Worm (Caenorhabditis elegans) whole organism, L4/young adult: ENCODE measurements around the gene C23H3.9.

Experiments
- W03F9.2 ChIP-seq: fragments of 150-350 bp; optimal IDR thresholded peaks from 2 replicates; lab custom pipeline; 2014; ENCODE audit warnings: missing biosample characterization, missing genetic modification characterization
- dao-5 ChIP-seq: sonication (generic microtip); optimal IDR thresholded peaks from 2 replicates; lab custom pipeline; 2016; ENCODE audit warnings: missing genotype, missing genetic modification characterization, moderate library complexity, missing compliant biosample characterization
- him-1 ChIP-seq: sonication (generic microtip); optimal IDR thresholded peaks from 2 replicates; lab custom pipeline; 2016; ENCODE audit warnings: missing genotype, missing genetic modification reagents, missing genetic modification characterization, missing compliant biosample characterization

The C23H3.9 gene

DNA sequence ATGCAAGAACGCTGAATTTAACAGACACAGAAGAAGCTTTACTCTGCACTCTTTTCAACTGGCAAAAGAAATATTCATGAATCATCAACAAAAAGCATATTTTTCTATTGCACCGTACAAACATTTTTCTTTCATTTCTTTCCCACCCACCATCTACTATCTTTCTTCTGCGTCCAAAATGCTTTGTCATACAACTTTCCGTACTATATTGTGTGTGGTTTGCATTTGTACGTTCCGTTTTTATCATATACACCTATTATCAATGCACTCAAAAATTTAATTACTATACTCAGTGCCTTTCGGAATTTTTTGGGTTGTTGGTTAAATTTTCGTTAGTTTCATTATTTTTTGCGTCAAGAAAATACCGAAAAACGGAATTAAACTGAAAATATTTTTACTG is 11.4 kb downstream of the C23H3.9 start:
- no peak for TF ChIP-seq him-1
- no peak for TF ChIP-seq dao-5 (tag; lab: Kevin White, UChicago)
- TF ChIP-seq W03F9.2 (tag; lab: Kevin White, UChicago) = no peak

DNA sequence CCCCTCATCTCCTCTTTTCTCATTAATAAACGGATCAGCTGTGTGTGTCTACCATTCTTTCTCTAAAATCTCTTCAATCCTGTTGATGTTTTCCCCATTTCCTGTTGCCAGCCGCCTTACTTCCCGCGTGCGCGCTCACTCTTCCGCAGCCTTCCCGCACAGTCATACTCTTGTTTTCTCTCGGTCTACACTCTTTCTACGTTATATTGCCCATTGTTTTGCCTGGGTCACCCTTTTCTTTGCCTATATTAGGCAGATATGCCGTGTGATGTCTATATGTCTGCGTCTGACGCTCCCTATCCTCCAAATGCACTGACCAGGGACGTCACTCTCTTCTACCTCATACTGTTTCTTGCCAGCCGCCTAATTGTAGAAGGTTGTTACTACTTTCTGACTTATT is 12.7 kb downstream of the C23H3.9 start:
- no peak for TF ChIP-seq W03F9.2 (tag; lab: Kevin White, UChicago)
- TF ChIP-seq dao-5 (tag; lab: Kevin White, UChicago) = no peak
- TF ChIP-seq him-1 = no peak

DNA sequence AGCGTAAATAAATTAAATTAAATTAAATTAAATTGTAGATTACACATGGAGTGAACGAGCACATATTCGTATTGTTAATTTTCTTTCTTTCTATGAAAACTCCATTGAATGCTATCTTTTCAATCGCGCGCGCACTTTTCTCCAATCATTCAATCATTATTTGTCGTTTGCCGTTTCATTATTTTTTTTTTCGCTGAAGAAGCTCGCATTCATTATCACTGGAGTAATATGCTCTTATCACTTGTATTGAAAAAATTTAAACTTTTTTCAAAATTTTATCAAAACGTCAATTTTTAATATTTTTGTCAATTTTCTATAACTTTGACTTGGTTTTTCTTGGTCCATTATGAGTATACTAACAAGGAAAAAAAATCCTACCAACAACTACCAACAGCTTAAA is 13.6 kb downstream of the C23H3.9 start:
- TF ChIP-seq dao-5 (tag; lab: Kevin White, UChicago) = no peak
- TF ChIP-seq him-1 = no peak
- TF ChIP-seq W03F9.2 (tag; lab: Kevin White, UChicago) = no peak

DNA sequence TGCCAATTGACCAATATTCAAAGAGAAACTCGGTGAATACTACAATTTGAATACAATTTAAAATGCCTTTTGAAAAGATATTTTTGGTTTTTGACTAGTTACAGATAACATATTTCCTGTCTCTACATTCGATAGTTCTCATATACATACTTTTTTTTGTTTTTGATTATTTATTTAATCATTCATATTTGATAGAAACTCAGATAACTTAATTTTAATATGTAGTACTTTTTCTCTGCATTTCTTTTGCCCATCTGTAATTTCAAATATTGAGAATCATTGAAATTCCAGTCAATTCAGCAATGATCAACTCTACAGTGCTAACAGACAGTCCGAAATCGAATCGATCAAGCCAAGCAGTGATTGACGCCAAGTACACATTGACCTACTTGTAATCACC is 18.1 kb downstream of the C23H3.9 start, which contains the start of gene C23H3.2:
C23H3.2 (plus strand) TSS at position 301 of the 400 bp plus-strand sequence.
- TF ChIP-seq dao-5 (tag; lab: Kevin White, UChicago) = no peak
- TF ChIP-seq W03F9.2 (tag; lab: Kevin White, UChicago) = no peak
- no peak for TF ChIP-seq him-1

DNA sequence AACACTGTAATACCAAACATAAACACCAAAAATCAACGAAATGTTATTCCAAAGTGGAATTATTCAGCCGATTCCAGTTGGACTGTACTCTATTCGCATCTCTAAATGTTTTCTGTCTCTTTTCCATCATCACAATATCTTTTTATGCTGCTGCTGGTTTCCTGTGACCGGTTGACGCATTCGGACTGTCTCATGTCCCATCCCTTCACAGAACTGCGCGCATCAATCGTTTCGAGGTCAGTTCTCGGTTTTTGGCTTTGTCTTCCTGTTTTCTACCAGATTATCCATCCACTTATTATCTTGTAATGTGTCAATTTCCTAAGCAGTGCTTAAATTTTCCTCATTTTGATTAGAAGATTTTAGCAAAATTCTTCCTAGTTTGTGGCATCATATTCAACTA is 19.0 kb downstream of the C23H3.9 start:
- no peak for TF ChIP-seq W03F9.2 (tag; lab: Kevin White, UChicago)
- no peak for TF ChIP-seq him-1
- no peak for TF ChIP-seq dao-5 (tag; lab: Kevin White, UChicago)

DNA sequence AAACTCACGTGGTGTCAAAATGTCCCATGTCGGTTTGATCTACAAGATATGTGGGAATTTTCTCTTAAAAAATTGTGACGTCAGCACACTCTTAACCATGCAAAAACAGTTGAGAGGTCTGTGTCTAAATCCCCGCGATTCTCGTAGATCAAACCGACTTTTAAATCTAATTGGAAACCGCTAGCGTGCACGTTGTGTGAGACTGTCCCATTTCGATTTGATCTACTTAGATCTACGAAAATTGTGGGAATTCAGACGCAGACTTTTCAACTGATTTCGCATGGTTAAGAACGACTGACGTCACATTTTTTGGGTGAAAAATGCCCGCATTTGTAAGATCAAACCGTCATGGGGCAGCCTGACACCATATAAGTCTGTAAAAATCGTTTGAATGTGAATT is 21.2 kb downstream of the C23H3.9 start:
- TF ChIP-seq him-1 (no peak), W03F9.2 (tag; lab: Kevin White, UChicago) (no peak), dao-5 (tag; lab: Kevin White, UChicago) (no peak)

DNA sequence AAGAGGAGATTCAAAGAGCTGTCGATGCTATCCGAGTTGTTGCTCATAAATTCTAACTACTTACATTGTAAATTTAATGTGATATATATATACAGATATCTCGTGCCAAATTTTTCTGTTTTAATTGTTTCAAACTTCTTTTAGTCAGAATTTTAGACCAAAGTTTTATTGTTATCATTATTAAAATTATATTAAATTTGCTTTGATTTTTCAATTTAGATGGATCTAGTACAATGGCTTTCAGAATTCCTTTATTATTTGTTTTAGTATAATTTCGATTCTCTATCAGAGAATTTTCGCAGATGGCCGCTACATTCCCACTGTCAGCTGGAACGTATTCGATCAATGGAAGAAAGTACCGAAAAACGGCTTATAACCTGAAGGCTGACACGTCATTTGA is 21.7 kb downstream of the C23H3.9 start, which contains the start of gene ascc-1:
ascc-1 (plus strand) TSS at position 301 of the 400 bp plus-strand sequence.
- TF ChIP-seq W03F9.2 (tag; lab: Kevin White, UChicago) = no peak
- no peak for TF ChIP-seq dao-5 (tag; lab: Kevin White, UChicago)
- TF ChIP-seq him-1 = no peak

DNA sequence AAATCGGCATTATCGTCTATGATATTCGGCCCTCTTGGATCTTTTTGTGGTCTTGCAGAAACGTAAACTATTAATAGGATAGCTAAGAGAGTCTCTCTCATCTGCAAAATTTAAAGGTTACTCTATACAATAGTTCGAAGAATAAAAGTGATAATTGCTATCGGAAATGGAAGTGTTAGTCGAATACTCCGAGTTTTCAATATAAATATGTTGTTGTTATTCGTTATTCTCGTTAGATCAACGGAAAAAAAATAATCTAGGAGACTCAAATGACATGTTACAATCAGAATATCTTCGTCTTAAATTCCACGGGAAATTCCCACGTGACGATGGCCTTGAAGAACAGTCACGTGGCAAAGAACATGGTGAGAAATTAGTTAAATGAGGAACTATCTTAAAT is 23.9 kb downstream of the C23H3.9 start, which contains the start of gene tre-5:
tre-5 (minus strand) TSS at position 101 of the 400 bp plus-strand sequence.
- TF ChIP-seq him-1 (no peak), dao-5 (tag; lab: Kevin White, UChicago) (no peak), W03F9.2 (tag; lab: Kevin White, UChicago) (no peak)

DNA sequence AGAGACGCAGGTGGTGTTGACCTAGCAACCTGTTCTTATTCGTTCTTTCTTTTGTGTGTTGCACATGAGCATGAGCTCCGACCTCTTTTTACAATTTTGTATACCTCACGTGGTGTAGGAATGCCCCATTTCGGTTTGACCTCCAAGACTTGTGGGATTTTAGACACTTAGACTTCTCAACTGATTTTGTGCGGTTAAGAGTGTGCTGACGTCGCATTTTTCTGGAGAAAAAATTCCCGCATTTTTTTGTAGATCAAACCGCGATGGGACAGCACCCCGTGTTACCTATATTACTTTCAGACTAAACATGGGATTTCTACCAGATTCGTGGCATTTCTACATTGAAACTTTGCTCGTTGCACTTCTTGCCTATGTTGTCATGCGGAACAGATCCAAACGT is 27.7 kb downstream of the C23H3.9 start, which contains the start of gene sptl-1:
sptl-1 (plus strand) TSS at position 301 of the 400 bp plus-strand sequence.
- TF ChIP-seq dao-5 (tag; lab: Kevin White, UChicago) (no peak), him-1 (no peak)

DNA sequence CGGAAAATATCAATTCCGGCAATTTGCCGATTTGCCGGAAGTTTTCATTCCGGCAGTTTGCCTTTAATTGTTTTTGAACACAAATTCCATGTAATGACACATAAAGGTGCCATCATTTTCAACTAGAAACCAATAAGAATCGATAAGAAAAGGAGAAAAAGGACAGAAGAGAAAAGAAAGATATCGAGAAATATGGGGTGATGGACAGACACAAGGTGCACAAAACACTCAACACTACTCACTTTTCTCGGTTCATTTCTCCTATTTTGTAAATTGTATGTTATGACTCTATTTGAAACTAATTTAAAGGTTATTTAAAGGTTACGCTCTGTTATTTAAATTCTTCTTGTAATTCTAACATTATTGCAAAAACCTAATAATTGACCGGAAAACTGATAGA is 28.2 kb downstream of the C23H3.9 start:
- TF ChIP-seq him-1 = no peak
- no peak for TF ChIP-seq dao-5 (tag; lab: Kevin White, UChicago)
- no peak for TF ChIP-seq W03F9.2 (tag; lab: Kevin White, UChicago)

DNA sequence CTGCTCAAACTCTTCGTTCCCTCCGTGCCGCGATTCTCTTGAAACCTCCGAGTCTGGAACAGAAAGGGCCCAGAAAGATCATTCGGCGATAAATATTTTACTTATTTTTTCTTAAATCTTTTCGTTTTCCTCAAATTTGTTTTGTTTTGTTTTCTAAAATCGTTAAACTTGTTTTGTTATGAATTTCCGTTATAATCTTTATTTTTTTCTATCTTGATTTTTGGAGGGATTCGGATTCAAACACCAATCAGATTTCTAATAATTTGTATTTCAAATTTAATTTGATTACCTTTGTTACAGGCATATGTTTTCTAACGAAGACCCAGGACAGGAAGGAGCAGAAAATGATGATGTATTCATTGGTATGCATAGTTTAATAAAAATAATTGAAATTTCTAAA is 31.8 kb downstream of the C23H3.9 start, which contains the start of gene C23H3.5:
C23H3.5 (plus strand) TSS at position 301 of the 400 bp plus-strand sequence.
- TF ChIP-seq dao-5 (tag; lab: Kevin White, UChicago) = no peak
- no peak for TF ChIP-seq W03F9.2 (tag; lab: Kevin White, UChicago)
- TF ChIP-seq him-1 = no peak

DNA sequence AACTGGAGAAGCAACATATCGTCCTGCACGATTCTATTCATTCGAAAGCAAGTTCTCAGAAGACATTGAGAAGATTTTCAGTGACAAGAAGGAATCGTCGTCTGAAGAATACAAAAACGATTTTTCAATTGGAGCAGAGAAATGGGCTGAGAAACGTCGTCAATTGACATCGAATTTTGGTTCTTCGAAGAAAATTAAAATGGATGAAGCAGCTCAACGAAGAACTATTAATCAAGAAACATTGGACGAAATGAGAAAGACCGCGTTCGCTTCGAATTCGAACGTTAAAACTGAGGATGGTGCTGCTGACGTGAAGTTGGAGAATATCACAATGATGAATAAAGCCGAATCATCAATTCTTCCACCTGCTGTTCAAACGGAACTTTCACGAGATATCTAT is 33.0 kb downstream of the C23H3.9 start, which contains the start of gene rpt-4:
rpt-4 (minus strand) TSS at position 101 of the 400 bp plus-strand sequence.
- TF ChIP-seq W03F9.2 (tag; lab: Kevin White, UChicago) (no peak), him-1 (no peak), dao-5 (tag; lab: Kevin White, UChicago) (no peak)

DNA sequence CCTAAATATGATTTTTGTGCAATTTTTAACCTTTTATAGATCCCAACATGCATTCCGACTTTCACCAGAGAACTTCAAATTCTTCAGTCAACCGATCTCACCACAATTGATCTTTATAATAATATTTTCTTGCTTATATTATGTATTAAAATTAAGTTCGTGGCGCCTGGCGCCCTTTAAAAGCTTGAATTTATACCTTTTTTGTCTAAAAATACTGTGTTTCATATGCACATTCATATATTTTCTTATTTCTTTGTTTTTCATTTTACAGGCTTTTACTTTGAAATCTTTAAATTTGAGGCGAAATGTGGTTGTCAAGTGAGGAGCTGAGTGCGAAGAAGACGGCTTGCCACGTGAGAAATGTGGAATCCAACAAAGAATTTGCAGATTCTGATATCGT is 34.3 kb downstream of the C23H3.9 start, which contains the start of gene rpoa-49:
rpoa-49 (plus strand) TSS at position 301 of the 400 bp plus-strand sequence.
- TF ChIP-seq dao-5 (tag; lab: Kevin White, UChicago) (no peak), W03F9.2 (tag; lab: Kevin White, UChicago) (no peak), him-1 (no peak)

DNA sequence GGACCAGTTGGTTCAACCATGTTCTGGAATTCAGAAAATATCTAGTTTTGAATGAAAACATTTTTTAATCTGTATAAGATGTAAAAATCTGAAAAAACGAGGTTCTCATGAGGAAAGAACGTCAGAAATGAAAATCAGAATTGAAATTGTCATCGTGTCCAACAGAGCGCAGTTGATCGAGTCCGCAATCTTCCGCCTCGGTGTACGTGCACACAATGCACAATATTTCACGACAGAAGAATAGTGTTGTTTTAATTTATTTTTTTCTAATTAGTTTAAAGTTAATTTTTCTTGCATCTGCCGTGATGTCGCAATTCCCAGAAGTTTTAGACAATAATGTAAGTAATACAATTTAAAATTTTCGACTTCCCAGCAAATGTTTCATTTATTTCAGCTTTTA is 35.4 kb downstream of the C23H3.9 start, which contains the start of gene nfyc-1:
nfyc-1 (plus strand) TSS at position 268 of the 400 bp plus-strand sequence.
- TF ChIP-seq him-1 = no peak
- TF ChIP-seq dao-5 (tag; lab: Kevin White, UChicago) = no peak
- peak; percentile 79 for TF ChIP-seq W03F9.2 (tag; lab: Kevin White, UChicago)

DNA sequence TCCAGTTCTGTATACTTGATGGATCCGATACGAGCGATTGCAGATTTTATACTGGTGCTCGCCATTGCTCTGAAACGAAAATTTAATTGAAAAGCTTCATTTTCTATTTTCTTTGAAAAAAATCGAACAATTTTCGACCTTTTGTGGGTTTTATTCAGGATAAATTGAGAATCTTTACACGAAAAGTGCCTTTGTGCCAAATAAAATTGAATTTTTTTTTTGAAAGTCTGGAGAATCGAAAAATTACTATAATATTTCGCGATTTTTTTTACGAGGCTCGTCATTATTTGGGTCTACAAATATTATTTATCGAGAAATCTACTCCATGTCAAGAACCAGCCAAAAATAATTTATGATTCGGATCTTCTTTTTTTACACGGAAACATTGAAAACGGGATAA is 37.2 kb downstream of the C23H3.9 start, which contains the start of gene F23F1.10:
F23F1.10 (minus strand) TSS at position 69 of the 400 bp plus-strand sequence.
- TF ChIP-seq him-1 = no peak
- no peak for TF ChIP-seq W03F9.2 (tag; lab: Kevin White, UChicago)
- no peak for TF ChIP-seq dao-5 (tag; lab: Kevin White, UChicago)
